Worm (Caenorhabditis elegans) whole organism, L2 larva: ENCODE results near the gene phat-5.

Experiments
- C34F6.9 ChIP-seq: fragments of 150-350 bp; optimal IDR thresholded peaks from 2 replicates; lab custom pipeline; 2014; ENCODE audit warnings: missing biosample characterization, missing genetic modification characterization
- Y55F3AM.14 ChIP-seq: fragments of 200-800 bp; sonication (Bioruptor generic); optimal IDR thresholded peaks from 2 replicates; lab custom pipeline; 2018; ENCODE audit warnings: mild to moderate bottlenecking, missing genetic modification characterization, missing compliant biosample characterization
- ZK546.5 ChIP-seq: sonication (generic microtip); optimal IDR thresholded peaks from 2 replicates; lab custom pipeline; 2017; ENCODE audit warnings: missing biosample characterization, missing genetic modification characterization
- alr-1 ChIP-seq: fragments of 150-350 bp; optimal IDR thresholded peaks from 2 replicates; lab custom pipeline; 2014; ENCODE audit warnings: missing biosample characterization, missing genetic modification characterization
- aly-2 ChIP-seq: fragments of 150-350 bp; optimal IDR thresholded peaks from 2 replicates; lab custom pipeline; 2014; ENCODE audit warnings: missing biosample characterization, missing genetic modification characterization
- blmp-1 ChIP-seq: sonication (generic microtip); optimal IDR thresholded peaks from 2 replicates; lab custom pipeline; 2017; ENCODE audit warnings: missing genetic modification characterization, mild to moderate bottlenecking, missing compliant biosample characterization, antibody characterized with exemption, moderate library complexity; ENCODE audit not compliant: insufficient read depth
- crh-2 ChIP-seq: sonication (generic microtip); optimal IDR thresholded peaks from 2 replicates; lab custom pipeline; 2017; ENCODE audit warnings: missing biosample characterization, missing genetic modification characterization
- dmd-4 ChIP-seq: sonication (generic microtip); optimal IDR thresholded peaks from 2 replicates; lab custom pipeline; 2017; ENCODE audit warnings: missing biosample characterization, missing genetic modification characterization
- egl-27 ChIP-seq: sonication (generic microtip); optimal IDR thresholded peaks from 3 replicates; lab custom pipeline; 2017; ENCODE audit warnings: missing biosample characterization, missing genetic modification reagents, missing genetic modification characterization
- elt-1 ChIP-seq: fragments of 150-350 bp; optimal IDR thresholded peaks from 2 replicates; lab custom pipeline; 2014; ENCODE audit warnings: missing biosample characterization, missing genetic modification characterization
- elt-3 ChIP-seq: sonication (generic microtip); optimal IDR thresholded peaks from 2 replicates; lab custom pipeline; 2017; ENCODE audit warnings: missing biosample characterization, missing genetic modification characterization
- fos-1 ChIP-seq: fragments of 150-350 bp; optimal IDR thresholded peaks from 2 replicates; lab custom pipeline; 2014; ENCODE audit warnings: missing biosample characterization, missing genetic modification characterization
- gmeb-1 ChIP-seq: fragments of 150-350 bp; optimal IDR thresholded peaks from 2 replicates; lab custom pipeline; 2014; ENCODE audit warnings: missing biosample characterization, missing genetic modification characterization
- lin-11 ChIP-seq: fragments of 150-350 bp; sonication (generic microtip); optimal IDR thresholded peaks from 2 replicates; lab custom pipeline; 2014; ENCODE audit warnings: missing biosample characterization, missing genetic modification characterization, inconsistent platforms, mixed read lengths
- lin-13 ChIP-seq: fragments of 150-350 bp; optimal IDR thresholded peaks from 2 replicates; lab custom pipeline; 2014; ENCODE audit warnings: missing biosample characterization, missing genetic modification reagents, missing genetic modification characterization
- lin-39 ChIP-seq: fragments of 150-350 bp; optimal IDR thresholded peaks from 2 replicates; lab custom pipeline; 2014; ENCODE audit warnings: missing biosample characterization, missing genetic modification reagents, missing genetic modification characterization
- lsy-2 ChIP-seq, 2 experiments: fragments of 150-350 bp in 1 of 2; sonication (generic microtip) in 1 of 2; optimal IDR thresholded peaks; 2 replicates each; lab custom pipeline; 2014 to 2017; ENCODE audit warnings: missing biosample characterization in 2 of 2, missing genetic modification characterization in 2 of 2
- mab-5 ChIP-seq: fragments of 150-350 bp; optimal IDR thresholded peaks from 2 replicates; lab custom pipeline; 2014; ENCODE audit warnings: missing biosample characterization, missing genetic modification characterization
- mbf-1 ChIP-seq: sonication (generic microtip); optimal IDR thresholded peaks from 2 replicates; lab custom pipeline; 2017; ENCODE audit warnings: missing biosample characterization, missing genetic modification characterization
- nhr-10 ChIP-seq: sonication (generic microtip); optimal IDR thresholded peaks from 2 replicates; lab custom pipeline; 2017; ENCODE audit warnings: missing biosample characterization, missing genetic modification characterization
- nhr-11 ChIP-seq: fragments of 150-350 bp; optimal IDR thresholded peaks from 2 replicates; lab custom pipeline; 2014; ENCODE audit warnings: missing biosample characterization, missing genetic modification characterization
- nhr-12 ChIP-seq: fragments of 150-350 bp; optimal IDR thresholded peaks from 2 replicates; lab custom pipeline; 2014; ENCODE audit warnings: missing biosample characterization, missing genetic modification characterization
- nhr-129 ChIP-seq: fragments of 150-350 bp; optimal IDR thresholded peaks from 2 replicates; lab custom pipeline; 2014; ENCODE audit warnings: missing biosample characterization, missing genetic modification characterization
- nhr-23 ChIP-seq: fragments of 150-350 bp; optimal IDR thresholded peaks from 2 replicates; lab custom pipeline; 2014; ENCODE audit warnings: missing biosample characterization, missing genetic modification reagents, missing genetic modification characterization
- nhr-237 ChIP-seq: fragments of 150-350 bp; optimal IDR thresholded peaks from 2 replicates; lab custom pipeline; 2014; ENCODE audit warnings: missing biosample characterization, missing genetic modification characterization
- nhr-25 ChIP-seq: fragments of 150-350 bp; sonication (generic microtip); optimal IDR thresholded peaks from 3 replicates; lab custom pipeline; 2014; ENCODE audit warnings: missing biosample characterization, missing genetic modification characterization
- sem-4 ChIP-seq: fragments of 150-350 bp; optimal IDR thresholded peaks from 2 replicates; lab custom pipeline; 2014; ENCODE audit warnings: missing biosample characterization, missing genetic modification reagents, missing genetic modification characterization
- skn-1 ChIP-seq: sonication (generic microtip); optimal IDR thresholded peaks from 2 replicates; lab custom pipeline; 2017; ENCODE audit warnings: missing biosample characterization, missing genetic modification characterization
- snpc-4 ChIP-seq: fragments of 150-350 bp; optimal IDR thresholded peaks from 2 replicates; lab custom pipeline; 2014; ENCODE audit warnings: missing biosample characterization, missing genetic modification characterization
- unc-39 ChIP-seq: fragments of 150-350 bp; optimal IDR thresholded peaks from 2 replicates; lab custom pipeline; 2014; ENCODE audit warnings: missing biosample characterization, missing genetic modification characterization
- unc-55 ChIP-seq: fragments of 150-350 bp; sonication (generic microtip); optimal IDR thresholded peaks from 3 replicates; lab custom pipeline; 2014; ENCODE audit warnings: missing biosample characterization, missing genetic modification reagents, missing genetic modification characterization
- ztf-11 ChIP-seq: sonication (generic microtip); optimal IDR thresholded peaks from 2 replicates; lab custom pipeline; 2017; ENCODE audit warnings: missing biosample characterization, missing genetic modification characterization
- ztf-4 ChIP-seq: fragments of 150-350 bp; optimal IDR thresholded peaks from 2 replicates; lab custom pipeline; 2014; ENCODE audit warnings: missing biosample characterization, missing genetic modification characterization

phat-5 gene

DNA sequence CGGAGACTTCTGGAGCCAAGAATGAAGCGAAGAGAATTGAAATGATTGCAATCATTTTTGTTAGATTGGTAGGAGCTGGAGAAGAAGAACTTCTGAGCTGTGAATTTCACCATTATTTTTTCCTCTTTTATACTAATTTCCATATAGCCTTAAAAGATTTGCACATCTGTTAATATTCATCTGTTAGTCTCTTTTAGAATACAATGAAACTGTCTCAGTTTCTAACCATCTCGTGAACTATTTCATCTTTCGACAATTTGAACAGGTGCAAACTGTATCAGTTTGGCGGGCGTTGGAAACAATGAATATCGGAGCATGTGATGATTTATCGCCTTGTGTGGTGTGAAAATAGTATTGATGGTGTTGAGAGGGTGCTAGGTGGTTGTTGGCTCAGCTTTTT lies at the start of gene phat-5:
TSS of gene phat-5 (minus strand) at position 101 of the 400 bp plus-strand sequence.
- TF ChIP-seq egl-27 (tag; lab: Kevin White, UChicago) (no peak), alr-1 (tag; lab: Kevin White, UChicago) (no peak), mab-5 (tag; lab: Kevin White, UChicago) (no peak), nhr-10 (tag; lab: Kevin White, UChicago) (no peak), elt-3 (tag; lab: Kevin White, UChicago) (no peak), lin-13 (no peak), lsy-2 (tag; optimal IDR thresholded peaks at IDR 0.05; lab: Kevin White, UChicago) (no peak), nhr-11 (no peak), dmd-4 (tag; lab: Kevin White, UChicago) (no peak), skn-1 (tag; lab: Kevin White, UChicago) (no peak), sem-4 (tag; lab: Kevin White, UChicago) (no peak)

DNA sequence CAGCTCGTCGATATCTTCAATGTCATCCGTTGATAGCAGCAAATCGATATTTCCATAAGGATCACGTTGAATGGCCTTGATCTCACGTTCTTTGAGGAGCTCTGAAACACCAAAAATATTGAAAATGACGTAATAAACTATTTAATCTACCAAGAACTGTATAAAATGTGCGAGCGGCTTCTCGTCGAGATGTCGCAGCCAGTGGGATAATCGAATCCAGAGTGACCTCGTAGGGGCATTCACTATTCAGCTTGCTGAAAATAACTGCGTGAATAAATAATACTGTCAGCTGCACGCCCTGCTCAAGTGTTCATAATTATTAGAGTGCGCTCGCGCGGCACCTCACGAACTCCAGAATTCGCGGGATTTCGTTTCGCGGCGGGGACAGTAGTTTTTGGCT lies 47.8 kb upstream of the phat-5 start, which contains the start of gene Y45G5AM.7:
TSS of gene Y45G5AM.7 (minus strand) at position 101 of the 400 bp plus-strand sequence.
- TF ChIP-seq blmp-1 (tag; lab: Kevin White, UChicago) (no peak), nhr-12 (tag; lab: Kevin White, UChicago) (no peak)

ce11 chrV:4169658-4170057 lies 47.3 kb upstream of the phat-5 start:
- no peak for TF ChIP-seq blmp-1 (tag; lab: Kevin White, UChicago)
- TF ChIP-seq unc-55 (GFP tag; lab: Kevin White, UChicago): peak; percentile 31
- no peak for TF ChIP-seq aly-2 (tag; lab: Kevin White, UChicago)
- no peak for TF ChIP-seq nhr-237 (tag; lab: Kevin White, UChicago)
- TF ChIP-seq, all 48 proteins: peak for 1

DNA sequence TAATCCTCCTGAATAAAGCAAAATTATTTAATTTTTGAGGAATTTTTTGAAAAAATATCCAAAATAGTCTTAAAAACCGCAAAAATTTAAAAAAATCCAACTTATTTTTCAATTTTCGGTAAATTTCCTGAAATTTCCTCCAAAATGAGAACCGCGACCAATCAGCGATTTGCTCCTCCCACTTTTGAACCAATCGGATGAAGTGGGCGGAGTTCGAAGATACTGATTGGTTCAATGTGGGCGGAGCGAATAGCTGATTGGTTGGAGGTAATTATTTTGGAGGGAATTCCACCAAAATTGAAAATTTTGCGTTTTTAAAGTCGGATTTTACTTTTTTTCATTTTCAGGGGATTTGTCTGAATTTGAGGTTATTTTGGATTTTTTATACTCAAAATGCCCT lies 45.7 kb upstream of the phat-5 start:
- TF ChIP-seq unc-39 (tag; lab: Kevin White, UChicago) (no peak), elt-3 (tag; lab: Kevin White, UChicago) (no peak), elt-1 (tag; lab: Kevin White, UChicago) (no peak), dmd-4 (tag; lab: Kevin White, UChicago) (no peak), nhr-12 (tag; lab: Kevin White, UChicago) (no peak), skn-1 (tag; lab: Kevin White, UChicago) (no peak), lin-13 (no peak), nhr-237 (tag; lab: Kevin White, UChicago) (no peak), nhr-25 (no peak), sem-4 (tag; lab: Kevin White, UChicago) (no peak), Y55F3AM.14 (GFP tag; lab: Kevin White, UChicago) (no peak), C34F6.9 (no peak), crh-2 (tag; lab: Kevin White, UChicago) (no peak), lin-11 (tag; lab: Kevin White, UChicago) (no peak), nhr-129 (no peak), nhr-23 (tag; lab: Kevin White, UChicago) (no peak)
- TF ChIP-seq, all 48 proteins: peak for 0

DNA sequence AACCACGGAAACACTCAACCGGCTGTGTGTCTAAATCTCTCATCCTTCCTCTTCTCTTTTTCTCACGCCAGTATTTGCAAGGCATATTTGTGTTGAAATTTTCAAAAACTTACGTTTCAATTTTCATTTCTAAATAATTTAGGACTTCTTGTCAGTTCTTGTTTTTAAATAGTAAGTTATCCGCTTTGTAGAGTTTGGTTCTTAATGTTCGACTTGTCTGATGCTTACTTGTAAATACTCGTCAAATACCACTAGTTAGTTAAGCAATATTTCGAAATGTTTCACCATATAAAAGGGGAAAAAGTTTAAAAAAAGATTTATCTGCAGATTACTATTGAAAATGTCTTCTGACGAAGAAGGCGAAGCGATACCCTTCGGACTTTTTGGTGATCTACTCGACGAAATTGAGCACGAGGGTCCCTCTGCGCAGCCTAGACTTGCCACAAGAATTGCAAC lies 42.2 kb upstream of the phat-5 start, which contains the start of gene Y45G5AM.3:
TSS of gene Y45G5AM.3 (plus strand) at position 51 of the 456 bp plus-strand sequence.
- TF ChIP-seq nhr-129 (peak; percentile 97), nhr-11 (no peak), fos-1 (tag; lab: Kevin White, UChicago) (peak; percentile 22), C34F6.9 (peak; percentile 18), ZK546.5 (tag; lab: Kevin White, UChicago) (no peak)
- TF ChIP-seq, all 48 proteins: peak for 3

DNA sequence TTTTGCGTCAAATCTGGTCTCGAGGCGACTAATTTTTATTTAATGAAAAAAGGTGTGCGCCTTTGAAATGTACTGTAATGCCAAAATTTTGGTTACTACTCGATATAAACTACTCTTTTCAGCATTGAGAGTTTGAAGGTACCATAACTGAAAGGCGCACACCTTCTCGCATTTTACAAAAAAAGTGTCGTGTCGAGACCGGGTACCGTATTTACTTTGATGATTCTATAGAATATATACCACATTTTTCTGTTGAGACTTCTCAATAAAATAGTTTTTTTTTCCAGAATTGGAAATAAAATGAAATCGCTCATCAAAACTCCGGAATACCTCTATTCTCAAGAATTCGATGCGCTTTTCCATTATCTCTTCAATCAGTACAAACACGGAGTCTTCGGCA lies 40.6 kb upstream of the phat-5 start, which contains the start of gene Y45G5AM.4:
TSS of gene Y45G5AM.4 (plus strand) at position 301 of the 400 bp plus-strand sequence.
- TF ChIP-seq nhr-12 (tag; lab: Kevin White, UChicago): no peak
- TF ChIP-seq ztf-4 (tag; lab: Kevin White, UChicago): no peak
- no peak for TF ChIP-seq elt-3 (tag; lab: Kevin White, UChicago)
- TF ChIP-seq egl-27 (tag; lab: Kevin White, UChicago): no peak
- TF ChIP-seq lin-39 (tag; lab: Kevin White, UChicago): no peak
- TF ChIP-seq ztf-11 (tag; lab: Kevin White, UChicago): no peak
- no peak for TF ChIP-seq snpc-4 (tag; lab: Kevin White, UChicago)
- no peak for TF ChIP-seq fos-1 (tag; lab: Kevin White, UChicago)
- TF ChIP-seq nhr-11: no peak
- no peak for TF ChIP-seq mbf-1 (tag; lab: Kevin White, UChicago)
- no peak for TF ChIP-seq gmeb-1 (tag; lab: Kevin White, UChicago)
